Worm (Caenorhabditis elegans) whole organism, mixed stage, embryonic: ENCODE data around the gene srh-23.

Experiments used
- blmp-1 ChIP-seq: fragments of 150-350 bp; optimal IDR thresholded peaks from 2 replicates; lab custom pipeline; 2014; ENCODE audit warnings: missing biosample characterization, missing genetic modification characterization
- ceh-83 ChIP-seq: fragments of 200-800 bp; sonication (Bioruptor generic); optimal IDR thresholded peaks from 2 replicates; lab custom pipeline; 2018; ENCODE audit warnings: mild to moderate bottlenecking, missing genetic modification characterization, missing compliant biosample characterization
- ces-1 ChIP-seq: fragments of 150-350 bp; optimal IDR thresholded peaks from 2 replicates; lab custom pipeline; 2014; ENCODE audit warnings: missing biosample characterization, missing genetic modification reagents, missing genetic modification characterization
- elt-1 ChIP-seq: sonication (generic microtip); optimal IDR thresholded peaks from 2 replicates; lab custom pipeline; 2017; ENCODE audit warnings: missing genetic modification characterization, mild to moderate bottlenecking, missing compliant biosample characterization, antibody characterized with exemption, moderate library complexity, borderline replicate concordance; ENCODE audit not compliant: insufficient read depth
- elt-3 ChIP-seq: fragments of 150-350 bp; optimal IDR thresholded peaks from 2 replicates; lab custom pipeline; 2014; ENCODE audit warnings: missing biosample characterization, missing genetic modification characterization
- lin-13 ChIP-seq: fragments of 150-350 bp; optimal IDR thresholded peaks from 2 replicates; lab custom pipeline; 2014; ENCODE audit warnings: missing biosample characterization, missing genetic modification characterization
- mls-2 ChIP-seq: sonication (generic microtip); optimal IDR thresholded peaks from 2 replicates; lab custom pipeline; 2016; ENCODE audit warnings: mild to moderate bottlenecking, missing genetic modification characterization, moderate library complexity, missing compliant biosample characterization
- nhr-12 ChIP-seq: fragments of 150-350 bp; optimal IDR thresholded peaks from 2 replicates; lab custom pipeline; 2014; ENCODE audit warnings: missing biosample characterization, missing genetic modification characterization
- nhr-2 ChIP-seq: fragments of 150-350 bp; optimal IDR thresholded peaks from 2 replicates; lab custom pipeline; 2014; ENCODE audit warnings: missing biosample characterization, missing genetic modification characterization
- nhr-76 ChIP-seq: sonication (generic microtip); optimal IDR thresholded peaks from 2 replicates; lab custom pipeline; 2017; ENCODE audit warnings: missing biosample characterization, missing genetic modification characterization
- pha-4 ChIP-seq: fragments of 150-350 bp; optimal IDR thresholded peaks from 2 replicates; lab custom pipeline; 2018; ENCODE audit warnings: missing biosample characterization, missing genetic modification reagents, missing genetic modification characterization
- snpc-4 ChIP-seq: fragments of 150-350 bp; optimal IDR thresholded peaks from 2 replicates; lab custom pipeline; 2014; ENCODE audit warnings: missing biosample characterization, missing genetic modification characterization
- unc-62 ChIP-seq: fragments of 150-350 bp; optimal IDR thresholded peaks from 2 replicates; lab custom pipeline; 2014; ENCODE audit warnings: missing biosample characterization, missing genetic modification reagents, missing genetic modification characterization
- ztf-11 ChIP-seq: fragments of 150-350 bp; optimal IDR thresholded peaks from 2 replicates; lab custom pipeline; 2014; ENCODE audit warnings: missing biosample characterization, missing genetic modification characterization

- TF ChIP-seq blmp-1 (tag; lab: Kevin White, UChicago) (no peak), nhr-2 (tag; lab: Kevin White, UChicago) (no peak), elt-1 (tag; lab: Kevin White, UChicago) (no peak), mls-2 (no peak), nhr-76 (no peak), pha-4 (tag; lab: Kevin White, UChicago) (no peak), unc-62 (GFP tag; lab: Kevin White, UChicago) (no peak), ztf-11 (tag; lab: Kevin White, UChicago) (no peak), lin-13 (tag; lab: Kevin White, UChicago) (no peak), elt-3 (no peak), ceh-83 (GFP tag; lab: Kevin White, UChicago) (no peak), ces-1 (GFP tag; lab: Kevin White, UChicago) (no peak), nhr-12 (tag; lab: Kevin White, UChicago) (no peak), snpc-4 (no peak)
Observed at ce11 chrV:4895744-4896143, 25.2 kb upstream of the srh-23 start, which contains the start of gene ugt-9.
